Worm (Caenorhabditis elegans): ENCODE results near the gene W04E12.2.
"Not testable (repeated sequence)": the region's sequence is repeated elsewhere in the genome, so short reads cannot be mapped to it uniquely, and the experiment has no call there.

The W04E12.2 gene

DNA sequence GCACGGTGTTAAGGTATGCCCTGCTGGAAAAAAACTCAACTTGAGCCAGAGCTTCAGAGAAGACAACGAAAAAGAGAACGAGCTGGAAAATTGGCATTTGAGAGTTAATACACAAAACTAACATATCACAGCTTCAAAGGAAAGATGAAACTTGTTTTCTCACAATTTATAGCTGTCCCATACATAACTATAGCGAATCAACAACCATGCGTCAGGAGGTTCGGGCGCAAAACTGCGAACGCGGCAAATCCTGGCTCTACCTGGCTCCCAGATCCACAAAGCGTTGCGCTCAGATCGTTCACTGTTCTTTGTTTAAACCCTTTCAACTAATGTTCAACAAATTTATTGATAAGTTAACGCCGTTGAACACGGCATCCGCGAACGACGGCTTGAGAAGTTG is 29.3 kb downstream of the W04E12.2 start, which contains the start of gene Y43F8C.23:
Gene Y43F8C.23 (minus strand): TSS at position 101 of the 400 bp plus-strand sequence.
- TF ChIP-seq ahr-1, madf-2, F13H6.1 (tag; optimal IDR thresholded peaks at IDR 0.05): not testable (repeated sequence)

DNA sequence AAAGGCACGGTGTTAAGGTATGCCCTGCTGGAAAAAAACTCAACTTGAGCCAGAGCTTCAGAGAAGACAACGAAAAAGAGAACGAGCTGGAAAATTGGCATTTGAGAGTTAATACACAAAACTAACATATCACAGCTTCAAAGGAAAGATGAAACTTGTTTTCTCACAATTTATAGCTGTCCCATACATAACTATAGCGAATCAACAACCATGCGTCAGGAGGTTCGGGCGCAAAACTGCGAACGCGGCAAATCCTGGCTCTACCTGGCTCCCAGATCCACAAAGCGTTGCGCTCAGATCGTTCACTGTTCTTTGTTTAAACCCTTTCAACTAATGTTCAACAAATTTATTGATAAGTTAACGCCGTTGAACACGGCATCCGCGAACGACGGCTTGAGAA is 30.4 kb downstream of the W04E12.2 start, which contains the start of gene Y43F8C.15:
Gene Y43F8C.15 (minus strand): TSS at position 101 of the 400 bp plus-strand sequence.
- TF ChIP-seq rnt-1, ahr-1, hlh-15 (tag; optimal IDR thresholded peaks at IDR 0.05): not testable (repeated sequence)

DNA sequence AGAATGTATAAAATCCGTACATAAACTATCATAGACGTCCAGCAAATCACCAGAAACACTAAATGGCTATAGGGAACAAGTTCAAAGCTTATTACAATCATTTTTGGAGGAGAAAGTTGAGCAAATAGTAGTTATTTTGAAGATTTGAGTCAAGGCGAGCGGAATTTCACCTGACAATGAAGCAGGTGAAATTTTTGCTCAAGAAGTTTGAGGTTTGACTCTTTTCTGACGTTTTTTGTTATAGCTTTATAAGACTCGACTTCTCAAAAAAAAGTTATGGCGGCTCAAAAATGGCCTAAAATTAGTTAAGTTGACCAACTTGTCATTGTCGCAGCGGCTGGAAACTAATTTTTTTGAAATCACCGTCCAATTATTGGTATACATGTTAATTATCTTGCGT is 32.1 kb downstream of the W04E12.2 start, which contains the start of gene srv-3:
Gene srv-3 (minus strand): TSS at position 101 of the 400 bp plus-strand sequence.
- TF ChIP-seq ceh-45 (GFP tag; IDR thresholded peaks at IDR 0.05) (no peak), hlh-6 (tag; optimal IDR thresholded peaks at IDR 0.05) (no peak), lin-11 (tag; optimal IDR thresholded peaks at IDR 0.05) (no peak), zip-5 (tag; optimal IDR thresholded peaks at IDR 0.05) (no peak), hlh-15 (tag; optimal IDR thresholded peaks at IDR 0.05) (no peak), ceh-6 (GFP tag; optimal IDR thresholded peaks at IDR 0.05) (no peak), pag-3 (tag; optimal IDR thresholded peaks at IDR 0.05; ENCODE audit: borderline replicate concordance) (no peak), ets-4 (tag; optimal IDR thresholded peaks at IDR 0.05) (no peak), K09A11.1 (tag; optimal IDR thresholded peaks at IDR 0.05; ENCODE audit: insufficient read depth) (no peak), gmeb-2 (tag; optimal IDR thresholded peaks at IDR 0.05) (no peak), elt-4 (tag; optimal IDR thresholded peaks at IDR 0.05) (no peak), hlh-8 (tag; optimal IDR thresholded peaks at IDR 0.05) (no peak), unc-42 (tag; optimal IDR thresholded peaks at IDR 0.05) (no peak)

DNA sequence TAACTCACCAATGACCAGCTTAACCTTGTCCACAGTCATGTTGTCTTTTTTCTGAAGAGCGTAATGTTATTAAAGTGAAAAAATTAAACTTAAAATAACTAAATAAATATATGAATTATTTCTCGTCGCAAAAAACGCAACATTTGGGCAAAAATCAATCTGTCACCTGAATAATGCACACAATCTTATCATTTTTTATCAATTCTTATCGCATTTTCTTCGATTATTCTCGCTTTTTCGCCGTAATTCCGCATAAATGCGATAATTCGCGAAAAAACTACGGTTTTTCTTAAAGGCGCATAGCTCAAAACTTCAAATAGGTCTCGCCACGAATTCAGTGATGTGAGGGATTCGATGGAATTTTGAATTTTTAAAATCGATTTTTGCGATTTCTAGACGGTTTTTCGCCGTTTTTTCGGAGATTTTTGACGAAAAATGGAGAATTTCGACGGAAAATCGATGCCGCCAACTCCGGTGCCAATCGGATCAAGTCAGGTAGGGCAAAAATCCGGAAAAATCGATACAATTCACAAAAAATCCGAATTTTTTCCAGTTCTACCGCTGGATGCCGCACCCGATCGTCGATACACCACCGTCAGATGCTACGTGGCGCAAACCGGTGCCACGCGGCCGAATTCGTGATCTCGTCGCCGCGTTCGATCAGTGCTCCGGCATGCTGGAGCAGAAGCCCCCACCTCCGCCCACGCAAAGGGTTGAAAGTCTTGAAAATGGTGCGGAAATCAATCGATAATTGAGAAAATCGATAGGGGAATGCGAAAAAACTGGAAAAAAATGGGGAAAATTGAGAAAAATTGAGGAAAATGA is 43.4 kb downstream of the W04E12.2 start, which contains the start of the genes Y43F8C.13 and ani-3:
Gene Y43F8C.13 (minus strand): TSS at position 51 of the 825 bp plus-strand sequence.
Gene ani-3 (plus strand): TSS at position 385 of the 825 bp plus-strand sequence.
- TF ChIP-seq zip-5 (tag; optimal IDR thresholded peaks at IDR 0.05) (no peak), elt-2 (tag; optimal IDR thresholded peaks at IDR 0.05) (peak; percentile 85), fkh-10 (GFP tag; optimal IDR thresholded peaks at IDR 0.05) (no peak), C08G9.2 (tag; optimal IDR thresholded peaks at IDR 0.05) (no peak), ceh-48 (tag; optimal IDR thresholded peaks at IDR 0.05) (no peak), pros-1 (tag; optimal IDR thresholded peaks at IDR 0.05) (no peak), hlh-30 (tag; optimal IDR thresholded peaks at IDR 0.05; ENCODE audit: insufficient read depth) (no peak), nhr-11 (tag; optimal IDR thresholded peaks at IDR 0.05) (no peak)

DNA sequence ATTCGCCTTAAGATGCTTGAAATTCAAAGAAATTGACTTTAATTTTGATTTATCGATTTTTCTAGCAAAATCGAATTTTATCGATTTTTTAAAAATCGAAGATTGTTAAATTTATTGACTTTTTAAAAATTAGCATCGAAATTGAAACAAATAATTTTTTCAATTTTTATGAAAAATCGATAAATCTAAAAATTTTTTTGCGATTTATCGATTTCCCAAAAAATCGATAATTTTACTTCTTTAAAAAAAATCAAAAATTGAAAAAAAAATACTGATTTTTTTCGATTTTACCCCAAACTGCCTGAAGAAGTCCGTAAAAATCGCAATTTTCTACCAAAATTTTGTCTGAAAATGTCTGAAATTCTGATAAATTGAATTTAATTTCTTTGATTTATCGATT is 49.0 kb downstream of the W04E12.2 start:
- no peak for TF ChIP-seq ceh-6 (GFP tag; optimal IDR thresholded peaks at IDR 0.05)
- no peak for TF ChIP-seq ceh-24 (tag; optimal IDR thresholded peaks at IDR 0.05)
- TF ChIP-seq hlh-15 (tag; optimal IDR thresholded peaks at IDR 0.05) = no peak

DNA sequence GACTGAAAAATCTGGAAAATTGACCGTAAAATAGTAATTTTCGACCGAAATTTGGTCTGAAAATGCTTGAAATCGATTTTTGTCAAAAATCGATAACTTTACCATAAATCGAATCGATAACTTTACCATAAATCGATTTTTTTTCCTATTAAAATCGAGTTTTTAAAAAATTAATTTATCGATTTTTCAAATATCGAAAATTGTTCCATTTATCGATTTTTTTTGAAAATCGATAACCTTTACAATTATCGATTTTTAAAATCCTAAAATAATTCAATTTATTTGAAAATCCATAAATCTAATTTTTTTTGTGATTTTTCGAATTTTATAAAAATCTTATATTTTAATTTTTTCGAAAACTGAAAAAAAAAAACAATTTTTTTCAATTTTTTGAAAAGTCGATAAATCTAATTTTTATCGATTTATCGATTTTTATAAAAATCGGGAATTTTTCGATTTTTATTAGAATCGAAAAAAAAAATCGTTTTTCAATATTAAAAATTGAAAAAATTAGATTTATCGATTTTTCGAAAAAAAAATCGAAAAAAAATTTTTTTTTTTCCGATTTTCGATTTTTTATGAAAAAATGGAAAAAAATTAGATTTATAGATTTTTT is 49.6 kb downstream of the W04E12.2 start:
- TF ChIP-seq dmd-4 (tag; optimal IDR thresholded peaks at IDR 0.05; ENCODE audit: borderline replicate concordance) (no peak), K02D7.2 (tag; optimal IDR thresholded peaks at IDR 0.05) (no peak), hlh-13 (GFP tag; optimal IDR thresholded peaks at IDR 0.05) (no peak), eyg-1 (tag; optimal IDR thresholded peaks at IDR 0.05) (no peak), npax-4 (tag; optimal IDR thresholded peaks at IDR 0.05) (no peak), unc-55 (GFP tag; optimal IDR thresholded peaks at IDR 0.05) (no peak), ceh-48 (tag; optimal IDR thresholded peaks at IDR 0.05) (no peak), ceh-18 (tag; optimal IDR thresholded peaks at IDR 0.05) (no peak), elt-4 (tag; optimal IDR thresholded peaks at IDR 0.05) (no peak), nfya-1 (tag; optimal IDR thresholded peaks at IDR 0.05) (no peak), pros-1 (tag; optimal IDR thresholded peaks at IDR 0.05) (no peak), gmeb-2 (tag; optimal IDR thresholded peaks at IDR 0.05) (no peak), che-1 (tag; optimal IDR thresholded peaks at IDR 0.05) (no peak)
